Fruit fly (Drosophila melanogaster): ENCODE measurements around the gene CG34241.
A peak's percentile ranks its signal among the peaks of the same experiment; 100 is the strongest.

The CG34241 gene

dm6 chr3L:12099329-12100031 lies 28.3 kb upstream of the CG34241 start (continued):
- TF ChIP-seq woc (GFP tag; optimal IDR thresholded peaks at IDR 0.05) = no peak
- TF ChIP-seq Hr78 (GFP tag; optimal IDR thresholded peaks at IDR 0.05) = no peak
- peak in 1 of 2 experiments; percentile 62 for TF ChIP-seq foxo (GFP tag; optimal IDR thresholded peaks at IDR 0.05)
- TF ChIP-seq Mio (GFP tag; optimal IDR thresholded peaks at IDR 0.05) = no peak
- TF ChIP-seq Sp1 (GFP tag; optimal IDR thresholded peaks at IDR 0.05) = peak; percentile 69
- no peak for TF ChIP-seq tai (GFP tag; optimal IDR thresholded peaks at IDR 0.05)
- TF ChIP-seq OdsH (GFP tag; optimal IDR thresholded peaks at IDR 0.05) = peak; percentile 49
- TF ChIP-seq Jra (GFP tag; optimal IDR thresholded peaks at IDR 0.05) = no peak
- peak; percentile 7 for TF ChIP-seq h (GFP tag; optimal IDR thresholded peaks at IDR 0.05)
- no peak for TF ChIP-seq lola (GFP tag; optimal IDR thresholded peaks at IDR 0.05)

dm6 chr3L:12101924-12102383 lies 25.8 kb upstream of the CG34241 start:
- TF ChIP-seq rgr (GFP tag; optimal IDR thresholded peaks at IDR 0.05) (peak; percentile 42), foxo (GFP tag; optimal IDR thresholded peaks at IDR 0.05) (peak in 1 of 2 experiments; percentile 19), Hr78 (GFP tag; optimal IDR thresholded peaks at IDR 0.05) (no peak), h (GFP tag; optimal IDR thresholded peaks at IDR 0.05) (peak; percentile 8), Jra (GFP tag; optimal IDR thresholded peaks at IDR 0.05) (no peak), pan (optimal IDR thresholded peaks at IDR 0.05) (no peak), Sp1 (GFP tag; optimal IDR thresholded peaks at IDR 0.05) (peak; percentile 62), dmrt93B (GFP tag; optimal IDR thresholded peaks at IDR 0.05) (peak; percentile 5), OdsH (GFP tag; optimal IDR thresholded peaks at IDR 0.05) (peak; percentile 37), psq (GFP tag; optimal IDR thresholded peaks at IDR 0.05) (peak; percentile 46), CG9705 (GFP tag; optimal IDR thresholded peaks at IDR 0.05) (no peak), HLH106 (tag; optimal IDR thresholded peaks at IDR 0.05) (peak; percentile 63), N (GFP tag; optimal IDR thresholded peaks at IDR 0.05) (no peak)

- no peak for TF ChIP-seq pan (optimal IDR thresholded peaks at IDR 0.05)
- no peak for TF ChIP-seq Vsx2 (GFP tag; optimal IDR thresholded peaks at IDR 0.05; ENCODE audit: partially characterized antibody)
- TF ChIP-seq Sp1 (GFP tag; optimal IDR thresholded peaks at IDR 0.05) = no peak
- no peak for TF ChIP-seq psq (GFP tag; optimal IDR thresholded peaks at IDR 0.05)
- TF ChIP-seq dmrt93B (GFP tag; optimal IDR thresholded peaks at IDR 0.05) = no peak
Observed at dm6 chr3L:12107378-12107777, 20.4 kb upstream of the CG34241 start.

- TF ChIP-seq N (GFP tag; optimal IDR thresholded peaks at IDR 0.05) (no peak), Vsx2 (GFP tag; optimal IDR thresholded peaks at IDR 0.05; ENCODE audit: partially characterized antibody) (no peak), dl (GFP tag; optimal IDR thresholded peaks at IDR 0.05; ENCODE audit: insufficient read depth in 1 of 2, partially characterized antibody in 2 of 2) (no peak), sv (GFP tag; optimal IDR thresholded peaks at IDR 0.05) (no peak), dsf (GFP tag; optimal IDR thresholded peaks at IDR 0.05; ENCODE audit: borderline replicate concordance) (no peak), woc (GFP tag; optimal IDR thresholded peaks at IDR 0.05) (no peak), Myc (optimal IDR thresholded peaks at IDR 0.05) (no peak), Dif (GFP tag; optimal IDR thresholded peaks at IDR 0.05; ENCODE audit: partially characterized antibody) (no peak), Hr83 (GFP tag; optimal IDR thresholded peaks at IDR 0.05; ENCODE audit: poor library complexity, severe bottlenecking) (no peak), CG9705 (GFP tag; optimal IDR thresholded peaks at IDR 0.05) (no peak), CG32264 (GFP tag; optimal IDR thresholded peaks at IDR 0.05) (no peak), Mio (GFP tag; optimal IDR thresholded peaks at IDR 0.05) (no peak), brk (GFP tag; optimal IDR thresholded peaks at IDR 0.05) (no peak), rgr (GFP tag; optimal IDR thresholded peaks at IDR 0.05) (no peak), dmrt93B (GFP tag; optimal IDR thresholded peaks at IDR 0.05) (no peak), Sp1 (GFP tag; optimal IDR thresholded peaks at IDR 0.05) (no peak), jim (GFP tag; optimal IDR thresholded peaks at IDR 0.05) (no peak), GATAd (GFP tag; optimal IDR thresholded peaks at IDR 0.05) (no peak)
Observed at dm6 chr3L:12108515-12108914, 19.3 kb upstream of the CG34241 start.

dm6 chr3L:12109045-12109632 lies 18.6 kb upstream of the CG34241 start:
- TF ChIP-seq jim (GFP tag; optimal IDR thresholded peaks at IDR 0.05) (no peak), usp (GFP tag; optimal IDR thresholded peaks at IDR 0.05) (no peak), br (GFP tag; optimal IDR thresholded peaks at IDR 0.05) (no peak), Dfd (GFP tag; optimal IDR thresholded peaks at IDR 0.05) (no peak)

All from whole organism, wandering third instar larva.